Worm (Caenorhabditis elegans): ENCODE results near the gene srx-76.

The srx-76 gene

ce11 chrV:11934848-11935247, 43.2 kb downstream of the srx-76 start, which contains the start of gene F58H1.8:
Gene F58H1.8 (plus strand): TSS chrV:11935148.
- no peak for TF ChIP-seq gmeb-1 (tag; optimal IDR thresholded peaks at IDR 0.05)
- TF ChIP-seq crh-2 (tag; optimal IDR thresholded peaks at IDR 0.05): no peak
- no peak for TF ChIP-seq elt-1 (tag; optimal IDR thresholded peaks at IDR 0.05)
- TF ChIP-seq aly-2 (tag; optimal IDR thresholded peaks at IDR 0.05): no peak
- no peak for TF ChIP-seq ZK546.5 (tag; optimal IDR thresholded peaks at IDR 0.05)
- TF ChIP-seq zag-1 (tag; optimal IDR thresholded peaks at IDR 0.05): no peak
- no peak for TF ChIP-seq unc-39 (tag; optimal IDR thresholded peaks at IDR 0.05)
- TF ChIP-seq R02D3.7 (tag; optimal IDR thresholded peaks at IDR 0.05): no peak
- no peak for TF ChIP-seq ceh-82 (tag; optimal IDR thresholded peaks at IDR 0.05)
- TF ChIP-seq lsy-2 (tag; optimal IDR thresholded peaks at IDR 0.05): no peak
- TF ChIP-seq sma-3 (GFP tag; optimal IDR thresholded peaks at IDR 0.05): no peak
- TF ChIP-seq lin-13 (GFP tag; optimal IDR thresholded peaks at IDR 0.05): no peak
- no peak for TF ChIP-seq egl-27 (tag; optimal IDR thresholded peaks at IDR 0.05)

ce11 chrV:11937710-11938109, 46.1 kb downstream of the srx-76 start, which contains the start of gene gpla-1:
Gene gpla-1 (minus strand): TSS chrV:11937810.
- TF ChIP-seq mdl-1 (tag; optimal IDR thresholded peaks at IDR 0.05) (no peak), skn-1 (tag; optimal IDR thresholded peaks at IDR 0.05) (no peak), elt-1 (tag; optimal IDR thresholded peaks at IDR 0.05) (no peak), nhr-237 (tag; optimal IDR thresholded peaks at IDR 0.05) (no peak), mab-5 (tag; optimal IDR thresholded peaks at IDR 0.05) (no peak), C34F6.9 (tag; optimal IDR thresholded peaks at IDR 0.05) (no peak), elt-3 (tag; optimal IDR thresholded peaks at IDR 0.05) (no peak), snpc-4 (tag; optimal IDR thresholded peaks at IDR 0.05) (no peak), nhr-77 (tag; optimal IDR thresholded peaks at IDR 0.05) (no peak), ztf-4 (tag; optimal IDR thresholded peaks at IDR 0.05) (no peak), alr-1 (tag; optimal IDR thresholded peaks at IDR 0.05) (no peak), nhr-12 (tag; optimal IDR thresholded peaks at IDR 0.05) (no peak), egl-27 (tag; optimal IDR thresholded peaks at IDR 0.05) (no peak), ama-1 (optimal IDR thresholded peaks at IDR 0.05) (no peak), ztf-11 (tag; optimal IDR thresholded peaks at IDR 0.05) (no peak), nhr-21 (tag; optimal IDR thresholded peaks at IDR 0.05) (no peak), aly-2 (tag; optimal IDR thresholded peaks at IDR 0.05) (no peak), lin-39 (tag; optimal IDR thresholded peaks at IDR 0.05) (no peak), blmp-1 (tag; optimal IDR thresholded peaks at IDR 0.05; ENCODE audit: insufficient read depth) (no peak), ZK546.5 (tag; optimal IDR thresholded peaks at IDR 0.05) (no peak)

- TF ChIP-seq ztf-1 (GFP tag; conservative IDR thresholded peaks at IDR 0.05) (no peak), ama-1 (optimal IDR thresholded peaks at IDR 0.05) (no peak), nhr-77 (tag; optimal IDR thresholded peaks at IDR 0.05) (no peak), skn-1 (tag; optimal IDR thresholded peaks at IDR 0.05) (no peak), unc-55 (GFP tag; optimal IDR thresholded peaks at IDR 0.05) (no peak), lin-39 (tag; optimal IDR thresholded peaks at IDR 0.05) (no peak), nhr-129 (tag; optimal IDR thresholded peaks at IDR 0.05) (no peak), crh-2 (tag; optimal IDR thresholded peaks at IDR 0.05) (no peak), mdl-1 (tag; optimal IDR thresholded peaks at IDR 0.05) (no peak), R02D3.7 (tag; optimal IDR thresholded peaks at IDR 0.05) (no peak), mab-5 (tag; optimal IDR thresholded peaks at IDR 0.05) (no peak), gmeb-1 (tag; optimal IDR thresholded peaks at IDR 0.05) (no peak), sem-4 (tag; optimal IDR thresholded peaks at IDR 0.05) (no peak), unc-62 (GFP tag; optimal IDR thresholded peaks at IDR 0.05) (no peak), ceh-82 (tag; optimal IDR thresholded peaks at IDR 0.05) (no peak), nhr-6 (tag; optimal IDR thresholded peaks at IDR 0.05) (no peak), sma-3 (GFP tag; optimal IDR thresholded peaks at IDR 0.05) (no peak)
Measured at ce11 chrV:11940329-11940728, 48.7 kb downstream of the srx-76 start.

- peak; percentile 57 for TF ChIP-seq sma-9 (GFP tag; optimal IDR thresholded peaks at IDR 0.05)
- no peak for TF ChIP-seq sma-9 (tag; optimal IDR thresholded peaks at IDR 0.05)
- peak; percentile 51 for TF ChIP-seq skn-1 (tag; optimal IDR thresholded peaks at IDR 0.05)
- TF ChIP-seq fos-1 (tag; optimal IDR thresholded peaks at IDR 0.05): peak; percentile 80
- no peak for TF ChIP-seq unc-55 (GFP tag; optimal IDR thresholded peaks at IDR 0.05)
- no peak for TF ChIP-seq C34F6.9 (tag; optimal IDR thresholded peaks at IDR 0.05)
- peak; percentile 61 for TF ChIP-seq crh-2 (tag; optimal IDR thresholded peaks at IDR 0.05)
- TF ChIP-seq F13H6.1 (tag; optimal IDR thresholded peaks at IDR 0.05): peak; percentile 70
- peak; percentile 51 for TF ChIP-seq gmeb-1 (tag; optimal IDR thresholded peaks at IDR 0.05)
- TF ChIP-seq egl-27 (tag; optimal IDR thresholded peaks at IDR 0.05): no peak
Measured at ce11 chrV:11941664-11942063, 50.1 kb downstream of the srx-76 start.

All from whole organism, L2 larva.